Fruit fly (Drosophila melanogaster): ENCODE data around the gene CG33223.

CG33223 gene

DNA sequence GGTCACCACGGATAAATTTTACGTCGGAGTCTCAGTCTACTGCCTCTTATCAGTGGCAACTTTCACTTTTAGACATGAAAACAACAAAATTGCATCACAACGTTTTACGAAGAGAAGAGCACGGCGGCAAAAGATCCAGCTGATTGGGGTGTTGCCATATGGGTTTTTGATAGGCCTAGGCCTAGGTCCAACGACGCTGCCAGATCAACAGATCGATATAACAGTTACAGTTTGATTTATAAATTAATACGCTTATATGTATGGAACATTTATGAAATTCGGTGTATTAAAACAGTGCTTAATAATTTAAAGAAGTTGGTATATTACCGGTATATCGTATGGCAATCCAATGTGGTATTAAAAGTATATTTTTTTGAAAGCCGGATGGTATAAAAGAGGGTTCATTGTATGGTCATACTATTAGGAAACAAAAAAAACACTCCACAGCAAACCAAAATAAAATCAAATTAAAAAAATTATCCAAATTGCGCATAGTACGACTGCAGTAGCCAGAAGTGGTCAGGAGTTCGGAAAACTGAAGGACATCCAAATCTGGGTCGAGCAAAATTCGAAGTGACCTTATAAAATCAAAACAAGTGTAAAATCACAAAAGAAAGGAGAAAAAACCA is 46.9 kb downstream of the CG33223 start, which contains the start of gene CG1440 (continued):
- TF ChIP-seq CG11085 (GFP tag; IDR thresholded peaks at IDR 0.05) (no peak), Stat92E (GFP tag; optimal IDR thresholded peaks at IDR 0.05) (peak in 1 of 3 experiments; percentile 59), sd (tag; optimal IDR thresholded peaks at IDR 0.05) (no peak), GATAe (GFP tag; conservative IDR thresholded peaks at IDR 0.05) (no peak), ken (GFP tag; IDR thresholded peaks at IDR 0.05) (no peak), CG9437 (GFP tag; optimal IDR thresholded peaks at IDR 0.05) (no peak), CG2120 (GFP tag; optimal IDR thresholded peaks at IDR 0.05) (peak; percentile 56), Nf-YC (tag; optimal IDR thresholded peaks at IDR 0.05) (no peak), Oli (tag; optimal IDR thresholded peaks at IDR 0.05) (no peak), fd96Cb (tag; optimal IDR thresholded peaks at IDR 0.05) (no peak), grn (GFP tag; optimal IDR thresholded peaks at IDR 0.05) (no peak), lbe (GFP tag; optimal IDR thresholded peaks at IDR 0.05) (peak; percentile 41), MBD-R2 (GFP tag; IDR thresholded peaks at IDR 0.05) (peak; percentile 75), chif (GFP tag; optimal IDR thresholded peaks at IDR 0.05) (no peak), CG4328 (GFP tag; optimal IDR thresholded peaks at IDR 0.05) (no peak), ewg (GFP tag; optimal IDR thresholded peaks at IDR 0.05) (no peak), CG30403 (GFP tag; optimal IDR thresholded peaks at IDR 0.05) (no peak), seq (GFP tag; IDR thresholded peaks at IDR 0.05) (no peak), vnd (GFP tag; IDR thresholded peaks at IDR 0.05; ENCODE audit: partially characterized antibody) (no peak), sim (GFP tag; IDR thresholded peaks at IDR 0.05) (no peak), CG14441 (GFP tag; IDR thresholded peaks at IDR 0.05) (no peak), pita (GFP tag; optimal IDR thresholded peaks at IDR 0.05) (no peak), grau (tag; optimal IDR thresholded peaks at IDR 0.05) (no peak), CG2712 (tag; optimal IDR thresholded peaks at IDR 0.05) (peak; percentile 21), CG12236 (GFP tag; optimal IDR thresholded peaks at IDR 0.05) (no peak), CG15696 (tag; optimal IDR thresholded peaks at IDR 0.05) (peak; percentile 34), CG3281 (GFP tag; optimal IDR thresholded peaks at IDR 0.05) (no peak), CG18011 (GFP tag; optimal IDR thresholded peaks at IDR 0.05) (no peak), BEAF-32 (GFP tag; optimal IDR thresholded peaks at IDR 0.05) (peak; percentile 62), gem (tag; optimal IDR thresholded peaks at IDR 0.05) (no peak), hkb (optimal IDR thresholded peaks at IDR 0.05) (no peak), hkb (GFP tag; IDR thresholded peaks at IDR 0.05) (peak; percentile 47; the same call in 1 of the 2 replicates), gfzf (GFP tag; optimal IDR thresholded peaks at IDR 0.05) (peak; percentile 75), psq (GFP tag; optimal IDR thresholded peaks at IDR 0.05) (no peak), dimm (GFP tag; IDR thresholded peaks at IDR 0.05) (no peak), CG12071 (GFP tag; optimal IDR thresholded peaks at IDR 0.05) (no peak), CG1792 (GFP tag; optimal IDR thresholded peaks at IDR 0.05) (no peak), CG10565 (GFP tag; optimal IDR thresholded peaks at IDR 0.05) (no peak), CG1832 (GFP tag; optimal IDR thresholded peaks at IDR 0.05) (no peak), CG17612 (GFP tag; IDR thresholded peaks at IDR 0.05) (no peak), bowl (GFP tag; IDR thresholded peaks at IDR 0.05) (no peak), CG7271 (tag; optimal IDR thresholded peaks at IDR 0.05) (peak; percentile 4), C15 (GFP tag; IDR thresholded peaks at IDR 0.05) (no peak), stc (GFP tag; IDR thresholded peaks at IDR 0.05) (no peak; the same call in 1 of the 2 replicates), sr (GFP tag; IDR thresholded peaks at IDR 0.05) (no peak), CG17328 (GFP tag; IDR thresholded peaks at IDR 0.05) (no peak), CG9876 (GFP tag; optimal IDR thresholded peaks at IDR 0.05) (no peak), row (GFP tag; IDR thresholded peaks at IDR 0.05) (peak; percentile 44; the same call in 2 of the 3 replicates), Med (GFP tag) (peak; percentile 91), twi (tag; optimal IDR thresholded peaks at IDR 0.05) (no peak), slou (GFP tag; optimal IDR thresholded peaks at IDR 0.05) (no peak)
